Worm (Caenorhabditis elegans) whole organism, mixed stage, embryonic: ENCODE data around the gene far-6.

Experiments
- blmp-1 ChIP-seq: fragments of 150-350 bp; optimal IDR thresholded peaks from 2 replicates; lab custom pipeline; 2014; ENCODE audit warnings: missing biosample characterization, missing genetic modification characterization
- ham-2 ChIP-seq: fragments of 200-800 bp; sonication (Bioruptor generic); optimal IDR thresholded peaks from 2 replicates; lab custom pipeline; 2018; ENCODE audit warnings: mild to moderate bottlenecking, missing genetic modification characterization, missing compliant biosample characterization
- nhr-2 ChIP-seq: fragments of 150-350 bp; optimal IDR thresholded peaks from 2 replicates; lab custom pipeline; 2014; ENCODE audit warnings: missing biosample characterization, missing genetic modification characterization
- pha-4 ChIP-seq: fragments of 150-350 bp; optimal IDR thresholded peaks from 2 replicates; lab custom pipeline; 2018; ENCODE audit warnings: missing biosample characterization, missing genetic modification reagents, missing genetic modification characterization
- unc-62 ChIP-seq: fragments of 150-350 bp; optimal IDR thresholded peaks from 2 replicates; lab custom pipeline; 2014; ENCODE audit warnings: missing biosample characterization, missing genetic modification reagents, missing genetic modification characterization

DNA sequence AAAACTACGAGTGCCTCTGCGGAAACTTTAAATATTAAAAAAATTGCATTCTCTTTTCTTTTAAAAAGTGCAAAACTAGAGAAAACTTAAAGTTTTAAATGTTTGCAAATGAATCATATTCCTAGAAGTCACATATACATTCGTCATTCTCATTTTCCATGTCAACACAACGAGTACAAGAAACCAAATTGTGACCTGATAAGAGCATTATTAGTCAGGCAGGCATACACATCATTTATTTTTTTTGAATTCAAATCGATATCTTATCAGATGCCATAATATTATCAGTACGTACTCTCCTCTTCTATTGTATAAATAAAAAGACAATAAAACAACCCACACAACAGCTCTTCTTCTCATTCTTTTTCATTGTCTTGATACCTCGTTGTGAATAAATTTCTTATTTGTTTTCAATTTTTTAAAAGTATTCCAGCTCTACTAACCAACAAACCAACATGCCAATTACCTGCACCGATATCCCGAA, 19.1 kb downstream of the far-6 start, which contains the start of gene W02A2.9:
- TF ChIP-seq unc-62 (GFP tag; lab: Kevin White, UChicago) (no peak), blmp-1 (tag; lab: Kevin White, UChicago) (no peak), pha-4 (no peak), nhr-2 (tag; lab: Kevin White, UChicago) (no peak), ham-2 (GFP tag; lab: Kevin White, UChicago) (no peak)
